Fruit fly (Drosophila melanogaster) whole organism, adult: ENCODE data around the gene CG3308.

ENCODE experiments used
- CG12768 ChIP-seq: fragments of 200-800 bp; sonication (Bioruptor generic); optimal IDR thresholded peaks from 2 replicates; lab custom pipeline; 2017; ENCODE audit warnings: missing biosample characterization, missing genetic modification characterization, mild to moderate bottlenecking, moderate library complexity, missing genetic modification reagents
- CG14711 ChIP-seq: fragments of 200-800 bp; sonication (Bioruptor generic); optimal IDR thresholded peaks from 2 replicates; lab custom pipeline; 2018; ENCODE audit warnings: missing biosample characterization, mild to moderate bottlenecking, missing genetic modification characterization, moderate library complexity
- Mnt ChIP-seq: fragments of 200-800 bp; sonication (Bioruptor generic); optimal IDR thresholded peaks from 2 replicates; lab custom pipeline; 2016; ENCODE audit warnings: missing biosample characterization, mild to moderate bottlenecking, missing genetic modification characterization
- kay ChIP-seq: fragments of 200-800 bp; sonication (Bioruptor generic); peaks from one replicate; lab custom pipeline; 2016; ENCODE audit warnings: missing biosample characterization, missing genetic modification characterization, borderline replicate concordance

DNA sequence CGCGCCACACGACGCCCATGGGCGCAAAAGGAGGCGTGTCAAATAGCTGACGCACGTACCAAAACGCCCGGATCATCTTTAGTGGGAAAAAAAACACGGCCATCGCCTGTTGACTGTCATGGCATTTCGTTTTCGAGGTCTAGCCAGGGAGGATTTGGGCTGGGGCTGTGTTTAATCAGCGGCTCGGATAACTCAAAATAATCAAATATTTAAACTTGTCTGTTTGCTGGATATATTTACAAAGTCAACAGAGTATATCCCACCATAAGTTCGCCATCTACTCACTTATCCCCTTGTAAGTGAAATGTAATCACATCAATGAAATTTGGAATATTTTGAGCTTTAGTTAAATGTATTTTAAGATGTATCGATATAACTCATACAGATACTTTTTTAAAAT, 12.8 kb downstream of the CG3308 start:
- TF ChIP-seq Mnt (GFP tag; lab: Kevin White, UChicago) (no peak), kay (no peak), CG14711 (tag; lab: Kevin White, UChicago) (no peak), CG12768 (no peak)
